Worm (Caenorhabditis elegans) whole organism, young adult: ENCODE data around the gene F15B9.11.

ENCODE experiments used
- attf-5 ChIP-seq: fragments of 200-800 bp; sonication (Bioruptor generic); optimal IDR thresholded peaks from 2 replicates; lab custom pipeline; 2018; ENCODE audit warnings: mild to moderate bottlenecking, missing genetic modification characterization, missing compliant biosample characterization
- ceh-40 ChIP-seq: fragments of 200-800 bp; sonication (Bioruptor generic); IDR thresholded peaks from 2 replicates; pipeline ENCODE4 v1.3.6; 2022; ENCODE audit warnings: missing genetic modification characterization, missing compliant biosample characterization

- no peak for TF ChIP-seq ceh-40
- no peak for TF ChIP-seq attf-5 (GFP tag; lab: Kevin White, UChicago)
Observed at ce11 chrV:13024499-13024898, 31.8 kb upstream of the F15B9.11 start.
